Fruit fly (Drosophila melanogaster): ENCODE data around the gene Myt1.
A peak's percentile ranks its signal among the peaks of the same experiment; 100 is the strongest.

DNA sequence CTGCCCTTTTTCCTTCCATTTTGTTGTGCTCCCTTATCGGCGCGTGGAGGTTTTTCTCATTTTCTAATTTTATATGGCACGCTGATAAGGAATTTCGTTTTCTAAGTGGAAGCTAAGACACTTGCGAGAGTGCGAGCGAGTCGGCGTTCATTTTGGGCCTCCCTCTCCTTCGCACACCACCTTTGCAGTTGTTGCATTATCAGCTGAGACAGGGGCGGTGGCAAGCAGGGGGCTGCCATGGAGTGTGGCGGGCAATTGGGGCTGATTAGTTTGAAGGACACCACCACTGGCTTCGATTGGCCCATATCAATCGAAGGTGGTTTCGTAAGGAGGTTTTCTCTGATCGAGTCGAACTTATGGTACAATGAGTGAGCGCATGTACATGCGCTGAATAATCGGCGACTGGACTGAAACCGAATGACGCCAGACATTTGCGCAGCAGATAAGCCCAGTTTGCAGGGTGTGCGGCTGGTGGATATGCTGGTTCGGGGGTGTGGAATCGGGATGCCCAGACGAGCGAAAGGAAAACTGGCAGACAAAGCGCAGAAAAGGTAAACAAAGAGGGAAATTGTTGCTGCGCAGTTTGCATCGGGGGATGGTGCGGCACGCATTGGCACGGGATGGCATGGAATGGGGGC is 30.4 kb upstream of the Myt1 start:
- no peak for TF ChIP-seq kay (GFP tag; ENCODE audit: borderline replicate concordance)
- TF ChIP-seq CG33017 (tag; optimal IDR thresholded peaks at IDR 0.05) = no peak
- peak; percentile 88 for TF ChIP-seq Mnt (GFP tag; optimal IDR thresholded peaks at IDR 0.05)
- no peak for TF ChIP-seq CG7101 (tag; optimal IDR thresholded peaks at IDR 0.05)
- TF ChIP-seq Crg-1 (GFP tag; optimal IDR thresholded peaks at IDR 0.05) = no peak
- TF ChIP-seq CG5204 (GFP tag; optimal IDR thresholded peaks at IDR 0.05) = no peak
- TF ChIP-seq bab1 (GFP tag; optimal IDR thresholded peaks at IDR 0.05) = no peak
